Worm (Caenorhabditis elegans): ENCODE data around the gene T07A9.14.

Gene T07A9.14

DNA sequence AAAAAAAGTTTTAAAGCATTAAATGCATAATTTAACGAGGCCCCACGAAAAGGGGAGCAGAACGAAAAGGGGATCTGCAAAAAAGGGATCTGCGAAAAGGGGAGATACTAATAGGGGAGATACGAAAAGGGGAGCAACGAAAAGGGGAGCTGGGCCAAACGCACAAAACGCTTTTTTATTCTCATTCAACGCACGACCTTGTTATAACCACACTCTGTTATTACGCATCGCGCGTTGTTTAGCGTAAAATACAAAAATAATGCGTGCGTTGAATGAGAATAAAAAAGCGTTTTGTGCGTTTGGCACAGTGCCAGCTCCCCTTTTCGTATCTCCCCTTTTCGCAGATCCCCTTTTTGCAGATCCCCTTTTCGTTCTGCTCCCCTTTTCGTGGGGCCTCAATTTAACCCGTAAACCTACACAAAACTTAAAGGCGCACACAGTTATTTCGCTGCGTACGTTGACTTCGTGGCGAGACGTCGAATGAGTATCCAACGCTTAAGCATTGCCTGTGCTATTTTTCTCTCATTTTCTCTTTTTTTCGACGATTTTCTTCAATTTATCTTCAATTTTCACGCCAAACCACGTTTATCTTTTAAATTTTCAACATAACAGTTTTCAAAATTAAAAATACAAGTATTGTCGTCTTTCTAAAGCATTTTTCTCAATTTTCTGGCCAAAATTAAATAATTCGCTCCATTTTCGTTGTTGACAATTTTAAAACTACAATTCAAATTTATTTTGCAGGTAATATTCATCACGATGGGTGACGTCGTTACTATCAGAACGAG, 1.2 kb upstream of the T07A9.14 start, which contains the start of gene rps-24 (continued):
- TF ChIP-seq duxl-1 (tag; optimal IDR thresholded peaks at IDR 0.05; ENCODE audit: poor library complexity) (peak; percentile 57), dmd-6 (GFP tag; IDR thresholded peaks at IDR 0.05) (peak; percentile 95), nhr-102 (tag; optimal IDR thresholded peaks at IDR 0.05) (peak; percentile 63), mep-1 (tag; optimal IDR thresholded peaks at IDR 0.05) (peak; percentile 94), ces-1 (GFP tag; optimal IDR thresholded peaks at IDR 0.05) (peak; percentile 31), T26A8.4 (GFP tag; IDR thresholded peaks at IDR 0.05) (peak; percentile 94), rbr-2 (tag; optimal IDR thresholded peaks at IDR 0.05) (peak; percentile 94), nhr-41 (GFP tag; IDR thresholded peaks at IDR 0.05) (peak; percentile 60), lin-15B (tag; optimal IDR thresholded peaks at IDR 0.05) (peak; percentile 45), fkh-10 (GFP tag; optimal IDR thresholded peaks at IDR 0.05) (peak; percentile 71), dpl-1 (GFP tag; optimal IDR thresholded peaks at IDR 0.05) (peak; percentile 59), tra-1 (GFP tag; IDR thresholded peaks at IDR 0.05) (peak; percentile 96), lsy-2 (tag; optimal IDR thresholded peaks at IDR 0.05) (peak; percentile 88 to 94), hlh-30 (tag; optimal IDR thresholded peaks at IDR 0.05; ENCODE audit: insufficient read depth) (peak; percentile 79), Y105C5A.15 (GFP tag; IDR thresholded peaks at IDR 0.05) (0 out of 2 replicates have a peak, but pooled peaks have one; percentile 55), nhr-6 (tag; optimal IDR thresholded peaks at IDR 0.05) (peak; percentile 69), mes-2 (tag; optimal IDR thresholded peaks at IDR 0.05; ENCODE audit: poor library complexity, severe bottlenecking) (peak; percentile 98), pha-4 (GFP tag; IDR thresholded peaks at IDR 0.05) (peak; percentile 92), pha-4 (tag; optimal IDR thresholded peaks at IDR 0.05) (peak; percentile 38), zip-2 (tag; optimal IDR thresholded peaks at IDR 0.05) (peak; percentile 7), lin-1 (GFP tag; IDR thresholded peaks at IDR 0.05) (peak; percentile 81; the same call in 1 of the 2 replicates), mdt-29 (GFP tag; IDR thresholded peaks at IDR 0.05) (peak; percentile 92), dve-1 (tag; optimal IDR thresholded peaks at IDR 0.05; ENCODE audit: insufficient read depth) (peak; percentile 75), hif-1 (tag; optimal IDR thresholded peaks at IDR 0.05) (peak in 1 of 2 experiments; percentile 94), ZK337.2 (GFP tag; IDR thresholded peaks at IDR 0.05) (peak; percentile 97), Y48G9A.11 (GFP tag; IDR thresholded peaks at IDR 0.05) (peak; percentile 91), daf-16 (GFP tag; optimal IDR thresholded peaks at IDR 0.05) (peak in 1 of 2 experiments; percentile 29), daf-16 (tag; optimal IDR thresholded peaks at IDR 0.05) (peak; percentile 43), ceh-44 (GFP tag; IDR thresholded peaks at IDR 0.05) (peak; percentile 99), daf-8 (GFP tag; IDR thresholded peaks at IDR 0.05) (0 out of 2 replicates have a peak, but pooled peaks have one; percentile 60), nhr-28 (tag; optimal IDR thresholded peaks at IDR 0.05) (peak; percentile 63), zfp-2 (tag; optimal IDR thresholded peaks at IDR 0.05) (peak; percentile 78), set-16 (GFP tag; IDR thresholded peaks at IDR 0.05) (peak; percentile 60; the same call in 1 of the 2 replicates), nhr-77 (tag; optimal IDR thresholded peaks at IDR 0.05) (peak; percentile 94), egl-43 (GFP tag; IDR thresholded peaks at IDR 0.05) (peak; percentile 92), R02D3.7 (tag; optimal IDR thresholded peaks at IDR 0.05) (peak; percentile 94), lin-38 (GFP tag; IDR thresholded peaks at IDR 0.05) (peak; percentile 93), ZK546.5 (tag; optimal IDR thresholded peaks at IDR 0.05) (peak in 1 of 2 experiments; percentile 45), T20F7.1 (GFP tag; optimal IDR thresholded peaks at IDR 0.05) (peak; percentile 88), php-3 (GFP tag; IDR thresholded peaks at IDR 0.05) (peak; percentile 72; the same call in 1 of the 2 replicates), ceh-20 (GFP tag; IDR thresholded peaks at IDR 0.05) (peak; percentile 97), lim-7 (GFP tag; IDR thresholded peaks at IDR 0.05) (peak; percentile 81), lin-13 (GFP tag; optimal IDR thresholded peaks at IDR 0.05) (peak; percentile 93), saeg-2 (GFP tag; IDR thresholded peaks at IDR 0.05) (peak; percentile 77; the same call in 1 of the 2 replicates), unc-130 (GFP tag; optimal IDR thresholded peaks at IDR 0.05) (peak; percentile 97), nhr-10 (tag; optimal IDR thresholded peaks at IDR 0.05) (peak; percentile 17), snpc-1.2 (GFP tag; IDR thresholded peaks at IDR 0.05) (peak; percentile 88), jun-1 (tag; optimal IDR thresholded peaks at IDR 0.05) (peak; percentile 7)
